Worm (Caenorhabditis elegans): ENCODE results near the gene tsen-34.

tsen-34 gene

ce11 chrIV:4210868-4211267 lies 32.6 kb downstream of the tsen-34 start:
- TF ChIP-seq fos-1 (tag; optimal IDR thresholded peaks at IDR 0.05) (no peak), nfya-1 (tag; optimal IDR thresholded peaks at IDR 0.05; ENCODE audit: insufficient read depth) (peak; percentile 37), lin-15B (tag; optimal IDR thresholded peaks at IDR 0.05) (peak; percentile 15), ceh-82 (tag; optimal IDR thresholded peaks at IDR 0.05) (no peak), lin-39 (tag; optimal IDR thresholded peaks at IDR 0.05) (peak; percentile 34), jun-1 (tag; optimal IDR thresholded peaks at IDR 0.05) (no peak), unc-62 (GFP tag; optimal IDR thresholded peaks at IDR 0.05) (no peak), unc-39 (tag; optimal IDR thresholded peaks at IDR 0.05) (no peak)

- TF ChIP-seq elt-2 (tag; optimal IDR thresholded peaks at IDR 0.05) (peak; percentile 83), lin-15B (tag; optimal IDR thresholded peaks at IDR 0.05) (no peak), pqm-1 (tag; optimal IDR thresholded peaks at IDR 0.05) (peak; percentile 74), skn-1 (tag; optimal IDR thresholded peaks at IDR 0.05) (peak; percentile 19), nhr-25 (tag; optimal IDR thresholded peaks at IDR 0.05) (peak; percentile 7)
Observed at ce11 chrIV:4212733-4213132, 34.5 kb downstream of the tsen-34 start.

ce11 chrIV:4215349-4215748 lies 37.1 kb downstream of the tsen-34 start:
- TF ChIP-seq jun-1 (tag; optimal IDR thresholded peaks at IDR 0.05) (peak; percentile 57), nhr-23 (tag; optimal IDR thresholded peaks at IDR 0.05) (peak; percentile 30), sea-2 (GFP tag; optimal IDR thresholded peaks at IDR 0.05) (no peak), ama-1 (optimal IDR thresholded peaks at IDR 0.05) (peak; percentile 86), nhr-25 (tag; optimal IDR thresholded peaks at IDR 0.05) (peak; percentile 36), tbx-2 (tag; optimal IDR thresholded peaks at IDR 0.05) (no peak), fkh-10 (GFP tag; optimal IDR thresholded peaks at IDR 0.05) (no peak), ztf-4 (tag; optimal IDR thresholded peaks at IDR 0.05) (no peak), nhr-28 (tag; optimal IDR thresholded peaks at IDR 0.05) (no peak), lsy-12 (tag; optimal IDR thresholded peaks at IDR 0.05) (peak; percentile 11), pha-4 (tag; optimal IDR thresholded peaks at IDR 0.05) (peak; percentile 86), eor-1 (tag; optimal IDR thresholded peaks at IDR 0.05) (no peak), aly-2 (tag; optimal IDR thresholded peaks at IDR 0.05) (no peak), nhr-76 (tag; optimal IDR thresholded peaks at IDR 0.05) (no peak), unc-39 (tag; optimal IDR thresholded peaks at IDR 0.05) (no peak), zag-1 (tag; optimal IDR thresholded peaks at IDR 0.05) (no peak), egl-27 (tag; optimal IDR thresholded peaks at IDR 0.05) (no peak), nhr-11 (tag; optimal IDR thresholded peaks at IDR 0.05) (no peak), nhr-77 (tag; optimal IDR thresholded peaks at IDR 0.05) (no peak), daf-12 (tag; optimal IDR thresholded peaks at IDR 0.05) (no peak), skn-1 (tag; optimal IDR thresholded peaks at IDR 0.05) (peak; percentile 100), ceh-9 (tag; optimal IDR thresholded peaks at IDR 0.05) (no peak), nhr-237 (tag; optimal IDR thresholded peaks at IDR 0.05) (no peak), nhr-43 (tag; optimal IDR thresholded peaks at IDR 0.05; ENCODE audit: poor library complexity, severe bottlenecking) (peak; percentile 78), lin-39 (tag; optimal IDR thresholded peaks at IDR 0.05) (peak; percentile 71), unc-62 (GFP tag; optimal IDR thresholded peaks at IDR 0.05) (no peak), fkh-2 (tag; optimal IDR thresholded peaks at IDR 0.05) (no peak), nfya-1 (tag; optimal IDR thresholded peaks at IDR 0.05; ENCODE audit: insufficient read depth) (peak; percentile 87), snpc-4 (tag; optimal IDR thresholded peaks at IDR 0.05) (peak; percentile 38), mml-1 (tag; optimal IDR thresholded peaks at IDR 0.05) (no peak), fos-1 (tag; optimal IDR thresholded peaks at IDR 0.05) (no peak), ceh-82 (tag; optimal IDR thresholded peaks at IDR 0.05) (no peak), ZK546.5 (tag; optimal IDR thresholded peaks at IDR 0.05) (no peak), nhr-67 (tag; optimal IDR thresholded peaks at IDR 0.05) (no peak), nhr-12 (tag; optimal IDR thresholded peaks at IDR 0.05) (no peak), ceh-28 (tag; optimal IDR thresholded peaks at IDR 0.05) (no peak), lin-15B (tag; optimal IDR thresholded peaks at IDR 0.05) (peak; percentile 48), mdl-1 (tag; optimal IDR thresholded peaks at IDR 0.05) (peak; percentile 42), pqm-1 (tag; optimal IDR thresholded peaks at IDR 0.05) (peak; percentile 25), ceh-16 (tag; optimal IDR thresholded peaks at IDR 0.05) (no peak), elt-1 (tag; optimal IDR thresholded peaks at IDR 0.05) (no peak), R02D3.7 (tag; optimal IDR thresholded peaks at IDR 0.05) (peak; percentile 47), egl-5 (tag; optimal IDR thresholded peaks at IDR 0.05) (peak; percentile 34), elt-2 (tag; optimal IDR thresholded peaks at IDR 0.05) (peak; percentile 40), ztf-11 (tag; optimal IDR thresholded peaks at IDR 0.05) (no peak), hmg-11 (tag; optimal IDR thresholded peaks at IDR 0.05) (peak; percentile 78), elt-3 (tag; optimal IDR thresholded peaks at IDR 0.05) (peak in 1 of 3 experiments; percentile 2)
